Worm (Caenorhabditis elegans) whole organism, L1 larva: Measurements from ENCODE around the gene fipr-7.
A peak's percentile ranks its signal among the peaks of the same experiment; 100 is the strongest.

ENCODE experiments used
- C16A3.4 ChIP-seq: fragments of 150-350 bp; optimal IDR thresholded peaks from 2 replicates; lab custom pipeline; 2014; ENCODE audit warnings: missing biosample characterization, missing genetic modification characterization
- C34B4.2 ChIP-seq: sonication (generic microtip); optimal IDR thresholded peaks from 2 replicates; lab custom pipeline; 2017; ENCODE audit warnings: mild to moderate bottlenecking, missing genetic modification characterization, missing compliant biosample characterization
- F16B12.6 ChIP-seq: fragments of 150-350 bp; optimal IDR thresholded peaks from 2 replicates; lab custom pipeline; 2014; ENCODE audit warnings: missing biosample characterization, missing genetic modification characterization
- aha-1 ChIP-seq: fragments of 150-350 bp; optimal IDR thresholded peaks from 2 replicates; lab custom pipeline; 2014; ENCODE audit warnings: missing biosample characterization, missing genetic modification characterization
- ama-1 ChIP-seq: fragments of 150-350 bp; optimal IDR thresholded peaks from 2 replicates; lab custom pipeline; 2014
- blmp-1 ChIP-seq: fragments of 150-350 bp; optimal IDR thresholded peaks from 2 replicates; lab custom pipeline; 2014; ENCODE audit warnings: missing biosample characterization, missing genetic modification characterization
- ceh-8 ChIP-seq: fragments of 200-800 bp; sonication (Bioruptor generic); optimal IDR thresholded peaks from 2 replicates; lab custom pipeline; 2018; ENCODE audit warnings: mild to moderate bottlenecking, missing genetic modification characterization, moderate library complexity, missing compliant biosample characterization
- ceh-82 ChIP-seq, 3 experiments: fragments of 150-350 bp in 1 of 3; sonication (generic microtip) in 2 of 3; optimal IDR thresholded peaks; 2 replicates each; lab custom pipeline; 2014 to 2017; ENCODE audit warnings: missing biosample characterization in 3 of 3, missing genetic modification characterization in 3 of 3
- ceh-88 ChIP-seq: fragments of 200-800 bp; sonication (Bioruptor generic); IDR thresholded peaks from 2 replicates; pipeline ENCODE4 v1.3.6; 2022; ENCODE audit warnings: missing genetic modification characterization, missing compliant biosample characterization
- ces-1 ChIP-seq: fragments of 150-350 bp; optimal IDR thresholded peaks from 2 replicates; lab custom pipeline; 2014; ENCODE audit warnings: missing biosample characterization, missing genetic modification reagents, missing genetic modification characterization
- dpl-1 ChIP-seq, 3 experiments: fragments of 150-350 bp in 2 of 3; sonication (generic microtip) in 1 of 3; optimal IDR thresholded peaks; 2 replicates each; lab custom pipeline; 2014 to 2017; ENCODE audit warnings: missing biosample characterization in 3 of 3, missing genetic modification characterization in 3 of 3, missing genetic modification reagents in 3 of 3
- dsc-1 ChIP-seq: sonication (generic microtip); optimal IDR thresholded peaks from 2 replicates; lab custom pipeline; 2016; ENCODE audit warnings: mild to moderate bottlenecking, missing genetic modification characterization, missing compliant biosample characterization
- efl-1 ChIP-seq, 4 experiments: fragments of 150-350 bp; optimal IDR thresholded peaks in 3 of 4; peaks in 1 of 4; 1 replicate in 1 of 4; 2 replicates in 3 of 4; lab custom pipeline; 2014; ENCODE audit warnings: missing biosample characterization in 2 of 4, missing genetic modification characterization in 2 of 4, missing genetic modification reagents in 2 of 4
- efl-3 ChIP-seq: fragments of 200-800 bp; sonication (Bioruptor generic); optimal IDR thresholded peaks from 2 replicates; lab custom pipeline; 2018; ENCODE audit warnings: mild to moderate bottlenecking, missing genetic modification characterization, missing compliant biosample characterization
- elt-2 ChIP-seq: sonication (generic microtip); optimal IDR thresholded peaks from 2 replicates; lab custom pipeline; 2016; ENCODE audit warnings: missing genetic modification characterization, mild to moderate bottlenecking, inconsistent platforms, missing compliant biosample characterization, missing genetic modification reagents
- fkh-10 ChIP-seq: sonication (generic microtip); optimal IDR thresholded peaks from 2 replicates; lab custom pipeline; 2017; ENCODE audit warnings: missing biosample characterization, missing genetic modification reagents, missing genetic modification characterization
- fkh-4 ChIP-seq: sonication (generic microtip); optimal IDR thresholded peaks from 2 replicates; lab custom pipeline; 2016; ENCODE audit warnings: missing compliant biosample characterization, missing genetic modification characterization, borderline replicate concordance
- fos-1 ChIP-seq: fragments of 150-350 bp; optimal IDR thresholded peaks from 2 replicates; lab custom pipeline; 2014; ENCODE audit warnings: missing biosample characterization, missing genetic modification characterization
- grh-1 ChIP-seq: fragments of 200-800 bp; sonication (Bioruptor generic); IDR thresholded peaks from 2 replicates; pipeline ENCODE4 v1.3.6; 2022; ENCODE audit warnings: missing genetic modification reagents, missing genetic modification characterization, missing compliant biosample characterization
- hpl-2 ChIP-seq: fragments of 150-350 bp; optimal IDR thresholded peaks from 2 replicates; lab custom pipeline; 2014; ENCODE audit warnings: missing biosample characterization, missing genetic modification reagents, missing genetic modification characterization
- jun-1 ChIP-seq: fragments of 150-350 bp; optimal IDR thresholded peaks from 2 replicates; lab custom pipeline; 2014; ENCODE audit warnings: missing biosample characterization, missing genetic modification reagents, missing genetic modification characterization
- lin-14 ChIP-seq: fragments of 200-800 bp; sonication (Bioruptor generic); optimal IDR thresholded peaks from 2 replicates; lab custom pipeline; 2018; ENCODE audit warnings: mild to moderate bottlenecking, missing genetic modification characterization, moderate library complexity, missing compliant biosample characterization
- lin-15B ChIP-seq: fragments of 150-350 bp; sonication (generic microtip); optimal IDR thresholded peaks from 3 replicates; lab custom pipeline; 2014; ENCODE audit warnings: missing biosample characterization, missing genetic modification characterization
- lin-35 ChIP-seq, 2 experiments: fragments of 150-350 bp; optimal IDR thresholded peaks; 2 replicates each; lab custom pipeline; 2014; ENCODE audit warnings: missing biosample characterization in 2 of 2, missing genetic modification characterization in 2 of 2, missing genetic modification reagents in 2 of 2
- lsy-2 ChIP-seq, 2 experiments: fragments of 150-350 bp; optimal IDR thresholded peaks; 2 replicates each; lab custom pipeline; 2014; ENCODE audit warnings: missing biosample characterization in 2 of 2, missing genetic modification characterization in 2 of 2
- mep-1 ChIP-seq: fragments of 150-350 bp; optimal IDR thresholded peaks from 2 replicates; lab custom pipeline; 2014; ENCODE audit warnings: missing biosample characterization, missing genetic modification characterization
- nhr-11 ChIP-seq: fragments of 150-350 bp; optimal IDR thresholded peaks from 2 replicates; lab custom pipeline; 2014; ENCODE audit warnings: missing biosample characterization, missing genetic modification characterization
- nhr-12 ChIP-seq: sonication (generic microtip); optimal IDR thresholded peaks from 2 replicates; lab custom pipeline; 2017; ENCODE audit warnings: missing biosample characterization, missing genetic modification characterization
- nhr-19 ChIP-seq: fragments of 200-800 bp; sonication (Bioruptor generic); conservative IDR thresholded peaks from 2 replicates; pipeline ENCODE4 v1.3.6; 2022; ENCODE audit warnings: missing genetic modification characterization, missing compliant biosample characterization
- nhr-20 ChIP-seq: sonication (generic microtip); optimal IDR thresholded peaks from 2 replicates; lab custom pipeline; 2016; ENCODE audit warnings: mild to moderate bottlenecking, missing genetic modification characterization, missing compliant biosample characterization
- nhr-237 ChIP-seq: fragments of 150-350 bp; optimal IDR thresholded peaks from 2 replicates; lab custom pipeline; 2014; ENCODE audit warnings: missing biosample characterization, missing genetic modification characterization
- nhr-28 ChIP-seq: fragments of 150-350 bp; optimal IDR thresholded peaks from 2 replicates; lab custom pipeline; 2014; ENCODE audit warnings: missing biosample characterization, missing genetic modification characterization
- nhr-77 ChIP-seq: fragments of 150-350 bp; optimal IDR thresholded peaks from 2 replicates; lab custom pipeline; 2014; ENCODE audit warnings: missing biosample characterization, missing genetic modification characterization
- nhr-90 ChIP-seq: sonication (generic microtip); optimal IDR thresholded peaks from 2 replicates; lab custom pipeline; 2016; ENCODE audit warnings: mild to moderate bottlenecking, missing genetic modification characterization, missing compliant biosample characterization; ENCODE audit not compliant: poor library complexity
- pag-3 ChIP-seq: sonication (generic microtip); optimal IDR thresholded peaks from 2 replicates; lab custom pipeline; 2017; ENCODE audit warnings: missing genetic modification characterization, mild to moderate bottlenecking, missing compliant biosample characterization, antibody characterized with exemption, borderline replicate concordance; ENCODE audit not compliant: insufficient read depth
- pax-3 ChIP-seq: fragments of 200-800 bp; sonication (Bioruptor generic); optimal IDR thresholded peaks from 2 replicates; lab custom pipeline; 2018; ENCODE audit warnings: mild to moderate bottlenecking, missing genetic modification characterization, moderate library complexity, missing compliant biosample characterization
- pqm-1 ChIP-seq: sonication (generic microtip); optimal IDR thresholded peaks from 3 replicates; lab custom pipeline; 2017; ENCODE audit warnings: missing biosample characterization, missing genetic modification characterization
- skn-1 ChIP-seq: fragments of 150-350 bp; optimal IDR thresholded peaks from 2 replicates; lab custom pipeline; 2014; ENCODE audit warnings: missing biosample characterization, missing genetic modification characterization
- snu-23 ChIP-seq: sonication (generic microtip); optimal IDR thresholded peaks from 2 replicates; lab custom pipeline; 2016; ENCODE audit warnings: missing genetic modification characterization, missing compliant biosample characterization
- sptf-1 ChIP-seq: fragments of 150-350 bp; optimal IDR thresholded peaks from 2 replicates; lab custom pipeline; 2014; ENCODE audit warnings: missing biosample characterization, missing genetic modification characterization
- tbx-2 ChIP-seq: sonication (generic microtip); optimal IDR thresholded peaks from 2 replicates; lab custom pipeline; 2016; ENCODE audit warnings: missing genetic modification characterization, missing compliant biosample characterization
- unc-130 ChIP-seq: fragments of 150-350 bp; optimal IDR thresholded peaks from 2 replicates; lab custom pipeline; 2017; ENCODE audit warnings: missing biosample characterization, missing genetic modification characterization, inconsistent platforms
- unc-86 ChIP-seq: sonication (generic microtip); optimal IDR thresholded peaks from 2 replicates; lab custom pipeline; 2016; ENCODE audit warnings: missing genetic modification characterization, missing compliant biosample characterization
- vab-15 ChIP-seq: sonication (generic microtip); optimal IDR thresholded peaks from 2 replicates; lab custom pipeline; 2017; ENCODE audit warnings: missing genotype, mild to moderate bottlenecking, missing genetic modification characterization, missing compliant biosample characterization
- xbp-1 ChIP-seq: sonication (generic microtip); optimal IDR thresholded peaks from 2 replicates; lab custom pipeline; 2016; ENCODE audit warnings: missing genetic modification characterization, missing compliant biosample characterization
- ztf-11 ChIP-seq, 2 experiments: sonication (generic microtip); optimal IDR thresholded peaks; 2 replicates each; lab custom pipeline; 2016 to 2017; ENCODE audit warnings: missing genetic modification characterization in 2 of 2, missing biosample characterization in 1 of 2, missing compliant biosample characterization in 1 of 2

fipr-7 gene

ce11 chrV:10252682-10253081 lies 23.1 kb downstream of the fipr-7 start:
- no peak for TF ChIP-seq pag-3 (tag; lab: Kevin White, UChicago)
- no peak for TF ChIP-seq nhr-12
- TF ChIP-seq xbp-1 (tag; lab: Kevin White, UChicago) = no peak
- no peak for TF ChIP-seq efl-3
- no peak for TF ChIP-seq fkh-4 (tag; lab: Kevin White, UChicago)
- no peak for TF ChIP-seq jun-1 (tag; lab: Kevin White, UChicago)
- no peak for TF ChIP-seq F16B12.6 (tag; lab: Kevin White, UChicago)
- TF ChIP-seq vab-15 = no peak
- TF ChIP-seq tbx-2 (tag; lab: Kevin White, UChicago) = no peak
- TF ChIP-seq dsc-1 (tag; lab: Kevin White, UChicago) = no peak
- no peak for TF ChIP-seq fos-1 (tag; lab: Kevin White, UChicago)
- TF ChIP-seq dpl-1 (GFP tag; optimal IDR thresholded peaks at IDR 0.05; lab: Kevin White, UChicago) = no peak
- no peak for TF ChIP-seq nhr-90 (tag; lab: Kevin White, UChicago)
- no peak for TF ChIP-seq grh-1 (GFP tag; lab: Robert Waterston, UW)
- no peak for TF ChIP-seq C34B4.2 (tag; lab: Kevin White, UChicago)
- TF ChIP-seq lsy-2 (tag; optimal IDR thresholded peaks at IDR 0.05; lab: Kevin White, UChicago) = no peak
- TF ChIP-seq ama-1 (lab: Kevin White, UChicago) = no peak
- TF ChIP-seq lin-15B (tag; lab: Kevin White, UChicago) = no peak
- TF ChIP-seq nhr-237 (tag; lab: Kevin White, UChicago) = no peak
- no peak for TF ChIP-seq nhr-77 (tag; lab: Kevin White, UChicago)
- TF ChIP-seq, all 84 proteins: peak for 0

DNA sequence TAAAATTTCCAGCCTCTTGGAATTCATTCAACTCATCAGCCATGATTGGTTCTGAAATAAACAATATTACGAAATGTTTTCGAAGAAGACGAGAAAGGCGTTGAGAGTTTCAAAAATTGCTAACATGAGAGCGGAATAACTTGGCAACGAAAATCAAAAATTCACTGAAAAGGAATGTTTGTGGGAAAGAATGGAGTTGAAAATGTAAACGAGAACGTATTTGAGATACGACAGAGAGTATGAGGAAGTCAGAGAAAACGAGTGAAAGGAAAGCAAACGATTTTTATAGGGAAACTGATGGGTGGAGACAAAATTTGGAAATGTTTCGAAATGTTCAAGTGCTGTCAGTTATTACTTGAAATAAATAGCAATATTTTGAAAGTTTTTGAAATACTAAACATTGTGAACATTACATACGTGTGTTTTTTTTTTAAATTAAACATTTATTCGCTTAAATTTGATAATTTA lies 25.4 kb downstream of the fipr-7 start, which contains the start of gene rop-1:
rop-1 (minus strand) TSS at position 51 of the 468 bp plus-strand sequence.
- no peak for TF ChIP-seq unc-130 (tag; lab: Kevin White, UChicago)
- no peak for TF ChIP-seq tbx-2 (tag; lab: Kevin White, UChicago)
- TF ChIP-seq nhr-28 = no peak
- peak in 1 of 2 experiments; percentile 52 for TF ChIP-seq lsy-2 (tag; optimal IDR thresholded peaks at IDR 0.05; lab: Kevin White, UChicago)
- no peak for TF ChIP-seq aha-1
- TF ChIP-seq ceh-82 (tag; optimal IDR thresholded peaks at IDR 0.05; lab: Kevin White, UChicago) = peak in 1 of 3 experiments; percentile 3
- no peak for TF ChIP-seq C16A3.4
- TF ChIP-seq fkh-10 (GFP tag; lab: Kevin White, UChicago) = no peak
- TF ChIP-seq nhr-11 (tag; lab: Kevin White, UChicago) = no peak
- peak; percentile 67 for TF ChIP-seq skn-1 (tag; lab: Kevin White, UChicago)
- no peak for TF ChIP-seq ceh-88 (GFP tag; lab: Robert Waterston, UW)
- TF ChIP-seq efl-3 = no peak
- peak; percentile 5 for TF ChIP-seq elt-2
- TF ChIP-seq snu-23 (GFP tag; lab: Kevin White, UChicago) = no peak
- peak; percentile 10 for TF ChIP-seq nhr-20 (tag; lab: Kevin White, UChicago)
- TF ChIP-seq lin-14 (GFP tag; lab: Kevin White, UChicago) = peak; percentile 35
- no peak for TF ChIP-seq pax-3 (tag; lab: Kevin White, UChicago)
- TF ChIP-seq efl-1 (optimal IDR thresholded peaks at IDR 0.05; lab: Kevin White, UChicago) = peak in 1 of 2 experiments; percentile 26
- TF ChIP-seq efl-1 (GFP tag; optimal IDR thresholded peaks at IDR 0.05 in 1 of 2; lab: Kevin White, UChicago) = peak in 1 of 2 experiments; percentile 4
- peak; percentile 89 for TF ChIP-seq blmp-1
- no peak for TF ChIP-seq hpl-2 (GFP tag; lab: Kevin White, UChicago)
- TF ChIP-seq dpl-1 (GFP tag; optimal IDR thresholded peaks at IDR 0.05; lab: Kevin White, UChicago) = no peak
- TF ChIP-seq pag-3 (tag; lab: Kevin White, UChicago) = no peak
- no peak for TF ChIP-seq nhr-19 (GFP tag; lab: Robert Waterston, UW)
- no peak for TF ChIP-seq ztf-11 (tag; optimal IDR thresholded peaks at IDR 0.05; lab: Kevin White, UChicago)
- TF ChIP-seq lin-35 (GFP tag; optimal IDR thresholded peaks at IDR 0.05; lab: Kevin White, UChicago) = peak in 1 of 2 experiments; percentile 28
- TF ChIP-seq F16B12.6 (tag; lab: Kevin White, UChicago) = no peak
- TF ChIP-seq dsc-1 (tag; lab: Kevin White, UChicago) = no peak
- TF ChIP-seq ceh-8 = no peak
- TF ChIP-seq sptf-1 (tag; lab: Kevin White, UChicago) = no peak
- no peak for TF ChIP-seq ama-1 (lab: Kevin White, UChicago)
- no peak for TF ChIP-seq ces-1 (GFP tag; lab: Kevin White, UChicago)
- no peak for TF ChIP-seq mep-1 (tag; lab: Kevin White, UChicago)
- TF ChIP-seq pqm-1 (tag; lab: Kevin White, UChicago) = no peak
- no peak for TF ChIP-seq fkh-4 (tag; lab: Kevin White, UChicago)
- TF ChIP-seq unc-86 (tag; lab: Kevin White, UChicago) = no peak
